Fruit fly (Drosophila melanogaster) whole organism, prepupa: Measurements from ENCODE around the gene CG33687.

ENCODE experiments used
- CG10631 ChIP-seq: fragments of 200-800 bp; sonication (Bioruptor generic); optimal IDR thresholded peaks from 2 replicates; lab custom pipeline; 2016; ENCODE audit warnings: missing biosample characterization, missing genetic modification characterization
- CG4318 ChIP-seq: fragments of 200-800 bp; sonication (Bioruptor generic); optimal IDR thresholded peaks from 3 replicates; lab custom pipeline; 2017; ENCODE audit warnings: missing biosample characterization, mild to moderate bottlenecking, missing genetic modification characterization
- CG6792 ChIP-seq: fragments of 200-800 bp; sonication (Bioruptor generic); optimal IDR thresholded peaks from 3 replicates; lab custom pipeline; 2016; ENCODE audit warnings: missing biosample characterization, missing genetic modification characterization
- Eip75B ChIP-seq: fragments of 200-800 bp; sonication (Bioruptor generic); optimal IDR thresholded peaks from 3 replicates; lab custom pipeline; 2016; ENCODE audit warnings: missing biosample characterization, missing genetic modification characterization
- Gug ChIP-seq: fragments of 200-800 bp; sonication (Bioruptor generic); IDR thresholded peaks from 2 replicates; pipeline ENCODE4 v1.3.6; 2022; ENCODE audit warnings: missing biosample characterization, missing genetic modification characterization
- Hr4 ChIP-seq: fragments of 200-800 bp; sonication (Bioruptor generic); optimal IDR thresholded peaks from 3 replicates; lab custom pipeline; 2016; ENCODE audit warnings: missing biosample characterization, missing genetic modification characterization
- Lpt ChIP-seq: fragments of 200-800 bp; sonication (Bioruptor generic); optimal IDR thresholded peaks from 3 replicates; lab custom pipeline; 2016; ENCODE audit warnings: missing biosample characterization, missing genetic modification characterization
- OdsH ChIP-seq: fragments of 200-800 bp; sonication (Bioruptor generic); optimal IDR thresholded peaks from 3 replicates; lab custom pipeline; 2016; ENCODE audit warnings: missing biosample characterization, missing genetic modification characterization
- Sox14 ChIP-seq: fragments of 200-800 bp; sonication (Bioruptor generic); optimal IDR thresholded peaks from 3 replicates; lab custom pipeline; 2016; ENCODE audit warnings: missing biosample characterization, missing genetic modification characterization
- acj6 ChIP-seq: fragments of 200-800 bp; sonication (Bioruptor generic); optimal IDR thresholded peaks from 3 replicates; lab custom pipeline; 2016; ENCODE audit warnings: missing biosample characterization, missing genetic modification characterization
- fd85E ChIP-seq: fragments of 200-800 bp; sonication (Bioruptor generic); optimal IDR thresholded peaks from 3 replicates; lab custom pipeline; 2016; ENCODE audit warnings: missing biosample characterization, missing genetic modification characterization

- peak; percentile 38 for TF ChIP-seq fd85E (GFP tag; lab: Kevin White, UChicago)
- peak; percentile 7 for TF ChIP-seq acj6 (GFP tag; lab: Kevin White, UChicago)
- no peak for TF ChIP-seq OdsH (GFP tag; lab: Kevin White, UChicago)
- TF ChIP-seq CG6792 (GFP tag; lab: Kevin White, UChicago), result peak; percentile 48
- peak; percentile 66 for TF ChIP-seq Eip75B (GFP tag; lab: Kevin White, UChicago)
- peak; percentile 68 for TF ChIP-seq Lpt (GFP tag; lab: Kevin White, UChicago)
- TF ChIP-seq CG10631 (GFP tag; lab: Kevin White, UChicago), result peak; percentile 9
- TF ChIP-seq Gug, result 0 out of 2 replicates have a peak, but pooled peaks have one; percentile 16
- TF ChIP-seq CG4318, result no peak
- peak; percentile 73 for TF ChIP-seq Sox14 (GFP tag; lab: Kevin White, UChicago)
- no peak for TF ChIP-seq Hr4 (GFP tag; lab: Kevin White, UChicago)
Measured at dm6 chr3L:16195476-16195958, 2.2 kb upstream of the CG33687 start.
